Fruit fly (Drosophila melanogaster) whole organism, embryonic: ENCODE measurements around the gene CG12728.

Experiments used
- B-H1 ChIP-seq: fragments of 200-800 bp; sonication (Bioruptor generic); IDR thresholded peaks from 3 replicates; pipeline ENCODE4 v1.3.6; 2022; ENCODE audit warnings: missing biosample characterization, missing genetic modification characterization
- B-H2 ChIP-seq: fragments of 200-800 bp; sonication (Bioruptor generic); optimal IDR thresholded peaks from 2 replicates; lab custom pipeline; 2018; ENCODE audit warnings: missing biosample characterization, mild to moderate bottlenecking, missing genetic modification characterization
- Blimp-1 ChIP-seq: fragments of 200-800 bp; sonication (Bioruptor generic); optimal IDR thresholded peaks from 3 replicates; lab custom pipeline; 2018; ENCODE audit warnings: missing biosample characterization, missing genetic modification characterization, mild to moderate bottlenecking, moderate library complexity, missing genetic modification reagents
- CG11093 ChIP-seq: fragments of 200-800 bp; sonication (Bioruptor generic); IDR thresholded peaks from 3 replicates; pipeline ENCODE4 v1.3.6; 2022; ENCODE audit warnings: missing biosample characterization, missing genetic modification characterization
- CG12071 ChIP-seq: fragments of 200-800 bp; sonication (Bioruptor generic); optimal IDR thresholded peaks from 3 replicates; lab custom pipeline; 2018; ENCODE audit warnings: missing biosample characterization, mild to moderate bottlenecking, missing genetic modification characterization
- CG12769 ChIP-seq: fragments of 200-800 bp; sonication (Bioruptor generic); optimal IDR thresholded peaks from 2 replicates; lab custom pipeline; 2019; ENCODE audit warnings: missing biosample characterization, mild to moderate bottlenecking, missing genetic modification characterization, moderate library complexity
- CG1647 ChIP-seq: fragments of 200-800 bp; sonication (Bioruptor generic); optimal IDR thresholded peaks from 3 replicates; lab custom pipeline; 2016; ENCODE audit warnings: missing biosample characterization, missing genetic modification characterization
- CG16863 ChIP-seq: fragments of 200-800 bp; sonication (Bioruptor generic); optimal IDR thresholded peaks from 3 replicates; lab custom pipeline; 2016; ENCODE audit warnings: missing biosample characterization, missing genetic modification characterization
- CG1832 ChIP-seq: fragments of 200-800 bp; sonication (Bioruptor generic); optimal IDR thresholded peaks from 2 replicates; lab custom pipeline; 2017; ENCODE audit warnings: missing biosample characterization, mild to moderate bottlenecking, missing genetic modification characterization, inconsistent platforms
- CG3065 ChIP-seq: fragments of 200-800 bp; sonication (Bioruptor generic); optimal IDR thresholded peaks from 2 replicates; lab custom pipeline; 2016; ENCODE audit warnings: missing biosample characterization, missing genetic modification characterization
- CG31224 ChIP-seq: fragments of 200-800 bp; sonication (Bioruptor generic); IDR thresholded peaks from 2 replicates; pipeline ENCODE4 v1.3.6; 2022; ENCODE audit warnings: missing biosample characterization, missing genetic modification characterization
- CG34422 ChIP-seq: fragments of 200-800 bp; sonication (Bioruptor generic); IDR thresholded peaks from 3 replicates; pipeline ENCODE4 v1.3.6; 2022; ENCODE audit warnings: missing biosample characterization, missing genetic modification characterization
- CG4328 ChIP-seq: fragments of 200-800 bp; sonication (Bioruptor generic); optimal IDR thresholded peaks from 3 replicates; lab custom pipeline; 2017; ENCODE audit warnings: missing biosample characterization, missing genetic modification reagents, missing genetic modification characterization
- CG7963 ChIP-seq: fragments of 200-800 bp; sonication (Bioruptor generic); IDR thresholded peaks from 3 replicates; pipeline ENCODE4 v1.3.6; 2022; ENCODE audit warnings: missing biosample characterization, missing genetic modification characterization; ENCODE audit not compliant: partially characterized antibody
- CG8290 ChIP-seq, 3 experiments: fragments of 200-800 bp; sonication (Bioruptor generic); optimal IDR thresholded peaks; 2 replicates each; lab custom pipeline; 2016 to 2019; ENCODE audit warnings: missing biosample characterization in 3 of 3, missing genetic modification characterization in 3 of 3, mild to moderate bottlenecking in 2 of 3, moderate library complexity in 1 of 3
- CG9876 ChIP-seq: fragments of 200-800 bp; sonication (Bioruptor generic); optimal IDR thresholded peaks from 2 replicates; lab custom pipeline; 2016; ENCODE audit warnings: missing biosample characterization, missing genetic modification characterization
- Deaf1 ChIP-seq: fragments of 200-800 bp; optimal IDR thresholded peaks from 3 replicates; lab custom pipeline; 2019; ENCODE audit warnings: missing biosample characterization, mild to moderate bottlenecking, missing genetic modification characterization, moderate library complexity
- Drgx ChIP-seq: fragments of 200-800 bp; sonication (Bioruptor generic); IDR thresholded peaks from 2 replicates; pipeline ENCODE4 v1.3.6; 2022; ENCODE audit warnings: missing biosample characterization, missing genetic modification characterization
- H2.0 ChIP-seq: fragments of 200-800 bp; sonication (Bioruptor generic); IDR thresholded peaks from 2 replicates; pipeline ENCODE4 v1.3.6; 2022; ENCODE audit warnings: missing biosample characterization, missing genetic modification characterization
- Hand ChIP-seq: fragments of 200-800 bp; sonication (Bioruptor generic); optimal IDR thresholded peaks from 2 replicates; lab custom pipeline; 2017; ENCODE audit warnings: mild to moderate bottlenecking, missing biosample characterization, missing genetic modification reagents, missing genetic modification characterization
- HmgZ ChIP-seq: fragments of 200-800 bp; sonication (Bioruptor generic); optimal IDR thresholded peaks from 2 replicates; lab custom pipeline; 2018; ENCODE audit warnings: missing biosample characterization, mild to moderate bottlenecking, missing genetic modification characterization
- Jarid2 ChIP-seq: fragments of 200-800 bp; sonication (Bioruptor generic); optimal IDR thresholded peaks from 3 replicates; lab custom pipeline; 2017; ENCODE audit warnings: mild to moderate bottlenecking, missing biosample characterization, missing genetic modification reagents, missing genetic modification characterization
- Med ChIP-seq: fragments of 200-800 bp; sonication (Bioruptor generic); peaks from one replicate; lab custom pipeline; 2016; ENCODE audit warnings: missing biosample characterization, missing genetic modification characterization, mild to moderate bottlenecking, inconsistent platforms, moderate library complexity
- Pdp1 ChIP-seq, 2 experiments: fragments of 200-800 bp; sonication (Bioruptor generic); optimal IDR thresholded peaks; 3 replicates each; lab custom pipeline; 2016; ENCODE audit warnings: missing biosample characterization in 2 of 2, missing genetic modification characterization in 2 of 2, mild to moderate bottlenecking in 1 of 2, moderate library complexity in 1 of 2
- Scr ChIP-seq: fragments of 200-800 bp; sonication (Bioruptor generic); IDR thresholded peaks from 2 replicates; pipeline ENCODE4 v1.3.6; 2022; ENCODE audit warnings: missing biosample characterization, missing genetic modification characterization; ENCODE audit not compliant: partially characterized antibody
- Sox102F ChIP-seq: fragments of 200-800 bp; sonication (Bioruptor generic); optimal IDR thresholded peaks from 2 replicates; lab custom pipeline; 2018; ENCODE audit warnings: missing biosample characterization, mild to moderate bottlenecking, missing genetic modification characterization, moderate library complexity
- Sry-δ ChIP-seq: fragments of 200-800 bp; sonication (Bioruptor generic); optimal IDR thresholded peaks from 2 replicates; lab custom pipeline; 2016; ENCODE audit warnings: missing biosample characterization, missing genetic modification characterization
- ab ChIP-seq: fragments of 200-800 bp; sonication (Bioruptor generic); optimal IDR thresholded peaks from 2 replicates; lab custom pipeline; 2016; ENCODE audit warnings: missing biosample characterization, missing genetic modification characterization
- ac ChIP-seq: fragments of 200-800 bp; sonication (Bioruptor generic); optimal IDR thresholded peaks from 3 replicates; lab custom pipeline; 2017; ENCODE audit warnings: missing biosample characterization, mild to moderate bottlenecking, missing genetic modification characterization
- bowl ChIP-seq: fragments of 200-800 bp; sonication (Bioruptor generic); IDR thresholded peaks from 2 replicates; pipeline ENCODE4 v1.3.6; 2022; ENCODE audit warnings: missing biosample characterization, missing genetic modification characterization
- cad ChIP-seq: fragments of >200 bp; optimal IDR thresholded peaks from 2 replicates; lab custom pipeline; 2017; ENCODE audit warnings: missing biosample characterization, missing genetic modification characterization
- crol ChIP-seq: fragments of 200-800 bp; sonication (Bioruptor generic); IDR thresholded peaks from 2 replicates; pipeline ENCODE4 v1.3.6; 2022; ENCODE audit warnings: missing biosample characterization, missing genetic modification characterization
- da ChIP-seq: fragments of 200-800 bp; sonication (Bioruptor generic); optimal IDR thresholded peaks from 2 replicates; lab custom pipeline; 2016; ENCODE audit warnings: missing biosample characterization, missing genetic modification characterization
- dmrt99B ChIP-seq: fragments of 200-800 bp; sonication (Bioruptor generic); optimal IDR thresholded peaks from 2 replicates; lab custom pipeline; 2018; ENCODE audit warnings: missing biosample characterization, mild to moderate bottlenecking, missing genetic modification characterization, moderate library complexity
- dysf ChIP-seq: fragments of 200-800 bp; sonication (Bioruptor generic); IDR thresholded peaks from 3 replicates; pipeline ENCODE4 v1.3.6; 2022; ENCODE audit warnings: missing biosample characterization, missing genetic modification characterization
- fu2 ChIP-seq: fragments of 200-800 bp; sonication (Bioruptor generic); optimal IDR thresholded peaks from 2 replicates; lab custom pipeline; 2016; ENCODE audit warnings: missing biosample characterization, missing genetic modification characterization
- gce ChIP-seq: fragments of 200-800 bp; sonication (Bioruptor generic); IDR thresholded peaks from 3 replicates; pipeline ENCODE4 v1.3.6; 2022; ENCODE audit warnings: missing biosample characterization, missing genetic modification characterization
- gcm ChIP-seq: fragments of 200-800 bp; sonication (Bioruptor generic); optimal IDR thresholded peaks from 2 replicates; lab custom pipeline; 2019; ENCODE audit warnings: missing biosample characterization, mild to moderate bottlenecking, missing genetic modification characterization, moderate library complexity
- gcm2 ChIP-seq: fragments of 200-800 bp; sonication (Bioruptor generic); optimal IDR thresholded peaks from 2 replicates; lab custom pipeline; 2016; ENCODE audit warnings: missing biosample characterization, missing genetic modification characterization
- gfzf ChIP-seq: fragments of 200-800 bp; sonication (Bioruptor generic); optimal IDR thresholded peaks from 2 replicates; lab custom pipeline; 2016; ENCODE audit warnings: missing biosample characterization, mild to moderate bottlenecking, missing genetic modification characterization, moderate library complexity
- kah ChIP-seq: fragments of 200-800 bp; sonication (Bioruptor generic); optimal IDR thresholded peaks from 2 replicates; lab custom pipeline; 2018; ENCODE audit warnings: missing biosample characterization, mild to moderate bottlenecking, missing genetic modification characterization
- nerfin-1 ChIP-seq: fragments of 200-800 bp; sonication (Bioruptor generic); optimal IDR thresholded peaks from 3 replicates; lab custom pipeline; 2019; ENCODE audit warnings: missing biosample characterization, mild to moderate bottlenecking, missing genetic modification characterization, moderate library complexity
- odd ChIP-seq: fragments of 200-800 bp; sonication (Bioruptor generic); optimal IDR thresholded peaks from 2 replicates; lab custom pipeline; 2017; ENCODE audit warnings: missing biosample characterization, mild to moderate bottlenecking, missing genetic modification characterization
- psq ChIP-seq: fragments of 200-800 bp; sonication (Bioruptor generic); optimal IDR thresholded peaks from 2 replicates; lab custom pipeline; 2017; ENCODE audit warnings: missing biosample characterization, missing genetic modification characterization
- toy ChIP-seq: fragments of 200-800 bp; sonication (Bioruptor generic); IDR thresholded peaks from 2 replicates; pipeline ENCODE4 v1.3.6; 2022; ENCODE audit warnings: missing biosample characterization, missing genetic modification characterization
- tx ChIP-seq: fragments of 200-800 bp; sonication (Bioruptor generic); optimal IDR thresholded peaks from 2 replicates; lab custom pipeline; 2016; ENCODE audit warnings: missing biosample characterization, missing genetic modification characterization

Gene CG12728

DNA sequence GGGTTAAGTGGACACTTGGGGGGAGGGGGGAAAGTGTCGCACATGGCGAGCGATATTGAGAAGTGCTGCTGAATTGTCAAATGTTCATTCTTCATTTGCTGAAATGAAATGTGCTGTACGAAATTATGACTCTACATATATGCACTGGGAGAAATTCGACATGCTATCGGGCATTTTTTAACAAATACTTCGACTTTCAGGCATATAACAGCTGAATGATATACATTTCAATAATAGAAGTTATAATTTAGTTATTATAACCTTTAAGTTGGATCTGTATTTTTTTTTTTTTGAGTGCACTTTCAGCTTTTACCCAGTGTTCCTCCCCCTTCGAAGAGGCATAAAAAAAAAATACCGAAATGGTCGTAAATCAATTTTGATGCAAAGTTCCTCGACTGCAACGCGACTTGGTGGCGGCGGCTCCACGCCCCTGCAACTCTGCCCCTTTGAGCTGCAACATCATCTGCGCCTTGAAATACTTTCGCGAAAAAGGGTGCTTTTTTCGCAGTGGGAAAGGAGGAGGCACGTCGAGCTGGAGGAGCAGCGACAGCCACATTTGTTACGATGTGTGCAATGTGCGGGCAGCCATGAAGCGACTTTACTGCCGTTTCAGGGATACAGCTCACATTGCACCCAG is 31.1 kb downstream of the CG12728 start (continued):
- no peak for TF ChIP-seq kah (GFP tag; lab: Kevin White, UChicago)
- no peak for TF ChIP-seq nerfin-1 (tag; lab: Kevin White, UChicago)
- TF ChIP-seq CG1647 (GFP tag; lab: Kevin White, UChicago), result no peak
- no peak for TF ChIP-seq CG7963 (GFP tag; lab: Robert Waterston, UW)
- TF ChIP-seq B-H1 (GFP tag; lab: Robert Waterston, UW), result no peak
- TF ChIP-seq Sox102F (GFP tag; lab: Kevin White, UChicago), result peak; percentile 60
- TF ChIP-seq ac (GFP tag; lab: Kevin White, UChicago), result no peak
- no peak for TF ChIP-seq CG3065 (GFP tag; lab: Kevin White, UChicago)
- TF ChIP-seq gfzf (GFP tag; lab: Kevin White, UChicago), result no peak
- no peak for TF ChIP-seq da (GFP tag; lab: Kevin White, UChicago)
- peak; percentile 46 for TF ChIP-seq Drgx (GFP tag; lab: Robert Waterston, UW)
- no peak for TF ChIP-seq Deaf1 (tag; lab: Kevin White, UChicago)
- TF ChIP-seq odd (GFP tag; lab: Kevin White, UChicago), result no peak
- 0 out of 3 replicates have a peak, but pooled peaks have one; percentile 11 for TF ChIP-seq gce (GFP tag; lab: Robert Waterston, UW)
- no peak for TF ChIP-seq CG4328
- peak; percentile 12 for TF ChIP-seq CG12769
- no peak for TF ChIP-seq cad

DNA sequence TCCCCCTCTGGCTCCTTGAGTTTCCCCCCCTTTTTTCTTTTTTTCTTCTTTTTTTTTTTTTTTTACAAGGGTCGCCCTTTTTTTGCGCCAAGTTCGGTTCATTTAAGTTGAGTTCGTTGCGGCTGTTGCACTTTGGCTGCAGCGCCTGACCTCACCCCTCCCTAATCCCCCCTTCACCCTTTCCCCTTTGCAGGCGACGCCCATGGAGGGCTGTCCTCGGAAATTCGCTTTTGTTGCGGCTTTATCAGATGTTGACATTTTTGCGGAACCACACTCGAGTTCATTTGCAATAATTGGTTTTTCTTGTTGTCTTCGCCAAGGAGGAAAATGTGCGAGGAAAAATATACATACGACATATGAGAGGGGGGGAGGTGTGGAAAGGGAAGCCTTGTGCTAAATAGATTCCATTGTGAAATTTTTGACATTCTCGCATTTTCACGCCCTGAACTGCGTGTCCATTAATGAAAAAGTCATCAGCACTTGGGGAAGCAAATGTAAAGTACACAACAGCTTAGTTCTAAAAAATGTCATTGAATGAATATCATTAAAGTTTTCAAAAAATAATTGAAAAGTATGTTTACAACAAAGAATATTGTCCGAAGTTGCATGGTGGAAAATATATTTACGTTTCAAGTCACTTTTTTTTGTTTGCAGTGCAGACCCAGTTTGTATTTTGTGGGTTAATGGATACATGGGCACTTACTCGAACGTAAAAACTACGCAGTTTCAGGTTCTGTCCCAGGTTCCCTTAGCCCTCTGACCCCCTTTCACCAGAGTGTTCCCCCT is 32.1 kb downstream of the CG12728 start:
- TF ChIP-seq gcm2 (no peak), Scr (GFP tag; lab: Robert Waterston, UW) (no peak), Med (GFP tag; lab: Kevin White, UChicago) (peak; percentile 61), crol (GFP tag; lab: Robert Waterston, UW) (peak; percentile 39; the same call in 1 of the 2 replicates), CG1647 (GFP tag; lab: Kevin White, UChicago) (no peak), CG16863 (GFP tag; lab: Kevin White, UChicago) (no peak), Blimp-1 (no peak), dmrt99B (tag; lab: Kevin White, UChicago) (peak; percentile 4), tx (GFP tag; lab: Kevin White, UChicago) (no peak), CG9876 (no peak)

DNA sequence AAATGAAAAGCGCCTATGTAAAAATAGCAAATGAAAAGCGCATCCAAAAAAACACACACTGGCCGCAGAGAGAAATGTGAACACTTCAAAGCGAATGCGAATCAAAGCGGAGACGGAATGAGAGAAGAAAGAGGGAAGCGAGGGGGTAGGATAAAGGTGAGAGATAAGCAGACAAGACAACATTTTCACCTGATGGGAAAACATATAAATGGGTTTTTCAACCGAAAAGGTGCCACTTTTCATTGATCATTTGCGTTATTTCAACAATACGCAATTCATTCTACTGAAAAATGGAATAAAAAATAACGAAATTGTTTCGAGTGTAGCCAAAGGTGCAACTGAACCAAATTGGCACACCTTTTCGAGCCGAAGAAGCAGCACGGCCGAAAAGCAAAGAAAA is 34.7 kb downstream of the CG12728 start:
- TF ChIP-seq Med (GFP tag; lab: Kevin White, UChicago) (peak; percentile 78), B-H2 (no peak), gcm2 (no peak), psq (peak; percentile 6), Pdp1 (GFP tag; optimal IDR thresholded peaks at IDR 0.05; lab: Kevin White, UChicago) (no peak), fu2 (no peak), dysf (GFP tag; lab: Robert Waterston, UW) (peak; percentile 41; the same call in 1 of the 3 replicates), CG12071 (GFP tag; lab: Kevin White, UChicago) (no peak), bowl (GFP tag; lab: Robert Waterston, UW) (no peak), Hand (GFP tag; lab: Kevin White, UChicago) (no peak), toy (GFP tag; lab: Robert Waterston, UW) (no peak), Sry-δ (no peak), Jarid2 (GFP tag; lab: Kevin White, UChicago) (no peak), CG31224 (no peak), CG34422 (GFP tag; lab: Robert Waterston, UW) (no peak), HmgZ (no peak), gcm (GFP tag; lab: Kevin White, UChicago) (no peak), CG8290 (GFP tag; optimal IDR thresholded peaks at IDR 0.05; lab: Kevin White, UChicago) (no peak), CG8290 (tag; optimal IDR thresholded peaks at IDR 0.05; lab: Kevin White, UChicago) (peak in 1 of 2 experiments; percentile 16), CG11093 (GFP tag; lab: Robert Waterston, UW) (no peak), CG1832 (GFP tag; lab: Kevin White, UChicago) (no peak), kah (GFP tag; lab: Kevin White, UChicago) (no peak), H2.0 (0 out of 2 replicates have a peak, but pooled peaks have one; percentile 22), ab (no peak)
